Worm (Caenorhabditis elegans): ENCODE results near the gene nhr-260.

- TF ChIP-seq him-1 (tag; optimal IDR thresholded peaks at IDR 0.05) (no peak), dao-5 (tag; optimal IDR thresholded peaks at IDR 0.05) (no peak)
Observed at ce11 chrV:1551143-1551542, 39.7 kb upstream of the nhr-260 start.
